Worm (Caenorhabditis elegans) whole organism, late embryonic: ENCODE results near the gene C27H5.2.

Experiments
- F13H6.1 ChIP-seq: sonication (generic microtip); optimal IDR thresholded peaks from 2 replicates; lab custom pipeline; 2016; ENCODE audit warnings: missing genetic modification characterization, missing compliant biosample characterization
- K02D7.2 ChIP-seq: sonication (generic microtip); optimal IDR thresholded peaks from 2 replicates; lab custom pipeline; 2017; ENCODE audit warnings: mild to moderate bottlenecking, missing genetic modification characterization, missing compliant biosample characterization
- K09A11.1 ChIP-seq: sonication (generic microtip); optimal IDR thresholded peaks from 2 replicates; lab custom pipeline; 2017; ENCODE audit warnings: antibody characterized with exemption, mild to moderate bottlenecking, missing genetic modification characterization, missing compliant biosample characterization; ENCODE audit not compliant: insufficient read depth
- Y22D7AL.16 ChIP-seq: sonication (generic microtip); optimal IDR thresholded peaks from 2 replicates; lab custom pipeline; 2016; ENCODE audit warnings: missing genetic modification characterization, missing compliant biosample characterization
- ceh-14 ChIP-seq: sonication (generic microtip); optimal IDR thresholded peaks from 2 replicates; lab custom pipeline; 2016; ENCODE audit warnings: missing genotype, missing genetic modification characterization, missing compliant biosample characterization
- ceh-19 ChIP-seq: fragments of 200-800 bp; sonication (Bioruptor generic); optimal IDR thresholded peaks from 2 replicates; lab custom pipeline; 2018; ENCODE audit warnings: mild to moderate bottlenecking, missing genetic modification characterization, missing compliant biosample characterization
- ceh-24 ChIP-seq: sonication (generic microtip); optimal IDR thresholded peaks from 2 replicates; lab custom pipeline; 2016; ENCODE audit warnings: mild to moderate bottlenecking, missing genetic modification characterization, missing compliant biosample characterization
- ceh-31 ChIP-seq: sonication (generic microtip); optimal IDR thresholded peaks from 2 replicates; lab custom pipeline; 2016; ENCODE audit warnings: missing genetic modification characterization, missing compliant biosample characterization
- ceh-34 ChIP-seq: sonication (generic microtip); optimal IDR thresholded peaks from 2 replicates; lab custom pipeline; 2016; ENCODE audit warnings: mild to moderate bottlenecking, missing genetic modification characterization, missing compliant biosample characterization
- ceh-45 ChIP-seq: fragments of 200-800 bp; sonication (Bioruptor generic); IDR thresholded peaks from 2 replicates; pipeline ENCODE4 v1.3.6; 2022; ENCODE audit warnings: missing genetic modification reagents, missing genetic modification characterization, missing compliant biosample characterization
- ceh-48 ChIP-seq: sonication (generic microtip); optimal IDR thresholded peaks from 2 replicates; lab custom pipeline; 2016; ENCODE audit warnings: missing genetic modification characterization, inconsistent platforms, missing compliant biosample characterization
- ceh-6 ChIP-seq: fragments of 200-800 bp; sonication (Bioruptor generic); optimal IDR thresholded peaks from 2 replicates; lab custom pipeline; 2018; ENCODE audit warnings: mild to moderate bottlenecking, missing genetic modification characterization, missing compliant biosample characterization
- ceh-9 ChIP-seq: sonication (generic microtip); optimal IDR thresholded peaks from 2 replicates; lab custom pipeline; 2016; ENCODE audit warnings: mild to moderate bottlenecking, missing genetic modification characterization, inconsistent platforms, missing compliant biosample characterization
- che-1 ChIP-seq: sonication (generic microtip); optimal IDR thresholded peaks from 2 replicates; lab custom pipeline; 2016; ENCODE audit warnings: mild to moderate bottlenecking, missing genetic modification characterization, missing compliant biosample characterization
- dve-1 ChIP-seq: sonication (generic microtip); optimal IDR thresholded peaks from 2 replicates; lab custom pipeline; 2017; ENCODE audit warnings: antibody characterized with exemption, mild to moderate bottlenecking, missing genetic modification characterization, missing compliant biosample characterization
- elt-2 ChIP-seq: sonication (generic microtip); optimal IDR thresholded peaks from 2 replicates; lab custom pipeline; 2016; ENCODE audit warnings: missing genetic modification reagents, missing genetic modification characterization, missing compliant biosample characterization
- elt-4 ChIP-seq: sonication (generic microtip); optimal IDR thresholded peaks from 2 replicates; lab custom pipeline; 2016; ENCODE audit warnings: missing genetic modification characterization, missing compliant biosample characterization
- eyg-1 ChIP-seq: sonication (generic microtip); optimal IDR thresholded peaks from 2 replicates; lab custom pipeline; 2016; ENCODE audit warnings: missing genotype, missing genetic modification characterization, missing compliant biosample characterization
- fax-1 ChIP-seq: sonication (generic microtip); optimal IDR thresholded peaks from 2 replicates; lab custom pipeline; 2016; ENCODE audit warnings: missing genotype, missing genetic modification characterization, missing compliant biosample characterization
- fkh-10 ChIP-seq: fragments of 150-350 bp; optimal IDR thresholded peaks from 2 replicates; lab custom pipeline; 2014; ENCODE audit warnings: missing biosample characterization, missing genetic modification reagents, missing genetic modification characterization
- fkh-6 ChIP-seq: sonication (generic microtip); optimal IDR thresholded peaks from 2 replicates; lab custom pipeline; 2016; ENCODE audit warnings: missing genetic modification characterization, missing compliant biosample characterization
- gmeb-2 ChIP-seq: sonication (generic microtip); optimal IDR thresholded peaks from 2 replicates; lab custom pipeline; 2016; ENCODE audit warnings: missing genetic modification characterization, inconsistent platforms, missing compliant biosample characterization
- hlh-13 ChIP-seq: fragments of 200-800 bp; sonication (Bioruptor generic); optimal IDR thresholded peaks from 2 replicates; lab custom pipeline; 2018; ENCODE audit warnings: mild to moderate bottlenecking, missing genetic modification characterization, missing compliant biosample characterization
- hlh-15 ChIP-seq: sonication (generic microtip); optimal IDR thresholded peaks from 2 replicates; lab custom pipeline; 2016; ENCODE audit warnings: missing genetic modification characterization, missing compliant biosample characterization
- hlh-30 ChIP-seq: sonication (generic microtip); optimal IDR thresholded peaks from 2 replicates; lab custom pipeline; 2017; ENCODE audit warnings: antibody characterized with exemption, missing genetic modification characterization, missing compliant biosample characterization; ENCODE audit not compliant: insufficient read depth
- hlh-6 ChIP-seq: sonication (generic microtip); optimal IDR thresholded peaks from 2 replicates; lab custom pipeline; 2016; ENCODE audit warnings: missing genotype, missing genetic modification characterization, missing compliant biosample characterization
- hlh-8 ChIP-seq: sonication (generic microtip); optimal IDR thresholded peaks from 2 replicates; lab custom pipeline; 2016; ENCODE audit warnings: missing genotype, missing genetic modification characterization, missing compliant biosample characterization
- lim-6 ChIP-seq: sonication (generic microtip); optimal IDR thresholded peaks from 2 replicates; lab custom pipeline; 2016; ENCODE audit warnings: missing genetic modification characterization, missing compliant biosample characterization
- lin-11 ChIP-seq: fragments of 200-800 bp; sonication (Bioruptor generic); optimal IDR thresholded peaks from 2 replicates; lab custom pipeline; 2018; ENCODE audit warnings: mild to moderate bottlenecking, missing genetic modification characterization, missing compliant biosample characterization
- madf-2 ChIP-seq: sonication (generic microtip); optimal IDR thresholded peaks from 2 replicates; lab custom pipeline; 2017; ENCODE audit warnings: missing genetic modification characterization, missing compliant biosample characterization
- mec-3 ChIP-seq: sonication (generic microtip); optimal IDR thresholded peaks from 2 replicates; lab custom pipeline; 2016; ENCODE audit warnings: borderline replicate concordance, missing genetic modification characterization, missing compliant biosample characterization
- nhr-11 ChIP-seq: fragments of 150-350 bp; optimal IDR thresholded peaks from 2 replicates; lab custom pipeline; 2014; ENCODE audit warnings: missing biosample characterization, missing genetic modification characterization
- nhr-232 ChIP-seq: sonication (generic microtip); optimal IDR thresholded peaks from 2 replicates; lab custom pipeline; 2016; ENCODE audit warnings: missing genetic modification characterization, missing compliant biosample characterization
- npax-4 ChIP-seq: sonication (generic microtip); optimal IDR thresholded peaks from 2 replicates; lab custom pipeline; 2016; ENCODE audit warnings: missing genetic modification characterization, missing compliant biosample characterization
- odd-2 ChIP-seq: sonication (generic microtip); optimal IDR thresholded peaks from 2 replicates; lab custom pipeline; 2017; ENCODE audit warnings: antibody characterized with exemption, mild to moderate bottlenecking, missing genetic modification characterization, missing compliant biosample characterization
- pax-1 ChIP-seq: fragments of 150-350 bp; optimal IDR thresholded peaks from 2 replicates; lab custom pipeline; 2014; ENCODE audit warnings: missing biosample characterization, missing genetic modification characterization
- pha-2 ChIP-seq: sonication (generic microtip); optimal IDR thresholded peaks from 2 replicates; lab custom pipeline; 2017; ENCODE audit warnings: mild to moderate bottlenecking, missing genetic modification characterization, missing compliant biosample characterization
- ref-2 ChIP-seq: sonication (generic microtip); optimal IDR thresholded peaks from 2 replicates; lab custom pipeline; 2016; ENCODE audit warnings: missing genetic modification characterization, missing compliant biosample characterization
- rnt-1 ChIP-seq: sonication (generic microtip); optimal IDR thresholded peaks from 2 replicates; lab custom pipeline; 2016; ENCODE audit warnings: missing genetic modification characterization, missing compliant biosample characterization
- tbx-7 ChIP-seq: sonication (generic microtip); optimal IDR thresholded peaks from 2 replicates; lab custom pipeline; 2016; ENCODE audit warnings: missing genotype, missing genetic modification characterization, missing compliant biosample characterization
- ttx-3 ChIP-seq: sonication (generic microtip); optimal IDR thresholded peaks from 2 replicates; lab custom pipeline; 2016; ENCODE audit warnings: missing genetic modification reagents, missing genetic modification characterization, missing compliant biosample characterization
- unc-55 ChIP-seq: sonication (generic microtip); optimal IDR thresholded peaks from 2 replicates; lab custom pipeline; 2017; ENCODE audit warnings: missing biosample characterization, missing genetic modification reagents, missing genetic modification characterization
- unc-86 ChIP-seq: sonication (generic microtip); optimal IDR thresholded peaks from 2 replicates; lab custom pipeline; 2016; ENCODE audit warnings: missing genetic modification characterization, missing compliant biosample characterization
- zip-5 ChIP-seq: sonication (generic microtip); optimal IDR thresholded peaks from 2 replicates; lab custom pipeline; 2016; ENCODE audit warnings: missing genetic modification characterization, missing compliant biosample characterization
- ztf-16 ChIP-seq: sonication (generic microtip); optimal IDR thresholded peaks from 2 replicates; lab custom pipeline; 2017; ENCODE audit warnings: missing genetic modification characterization, missing compliant biosample characterization

C27H5.2 gene

ce11 chrII:7183493-7184272, 28.3 kb downstream of the C27H5.2 start, which contains the start of gene pdl-1 (continued):
- TF ChIP-seq ceh-48 (tag; lab: Kevin White, UChicago) (peak; percentile 85), nhr-11 (tag; lab: Kevin White, UChicago) (no peak), fkh-6 (peak; percentile 91), ceh-31 (tag; lab: Kevin White, UChicago) (peak; percentile 86), nhr-232 (tag; lab: Kevin White, UChicago) (peak; percentile 92), ceh-6 (GFP tag; lab: Kevin White, UChicago) (peak; percentile 92), hlh-6 (peak; percentile 97), ttx-3 (peak; percentile 89), ceh-24 (tag; lab: Kevin White, UChicago) (peak; percentile 73), fkh-10 (no peak), npax-4 (tag; lab: Kevin White, UChicago) (peak; percentile 74), hlh-15 (tag; lab: Kevin White, UChicago) (peak; percentile 89), gmeb-2 (tag; lab: Kevin White, UChicago) (peak; percentile 94), hlh-8 (peak; percentile 86), ceh-45 (GFP tag; lab: Robert Waterston, UW) (peak; percentile 93), pha-2 (tag; lab: Kevin White, UChicago) (peak; percentile 91), rnt-1 (tag; lab: Kevin White, UChicago) (peak; percentile 89), eyg-1 (tag; lab: Kevin White, UChicago) (peak; percentile 90), Y22D7AL.16 (tag; lab: Kevin White, UChicago) (peak; percentile 87), pax-1 (tag; lab: Kevin White, UChicago) (no peak), ceh-9 (peak; percentile 85), zip-5 (tag; lab: Kevin White, UChicago) (peak; percentile 81), elt-2 (tag; lab: Kevin White, UChicago) (peak; percentile 94), che-1 (peak; percentile 92), dve-1 (tag; lab: Kevin White, UChicago) (peak; percentile 89), odd-2 (tag; lab: Kevin White, UChicago) (peak; percentile 81), ceh-14 (tag; lab: Kevin White, UChicago) (peak; percentile 89), lim-6 (tag; lab: Kevin White, UChicago) (peak; percentile 61), unc-55 (no peak), fax-1 (tag; lab: Kevin White, UChicago) (peak; percentile 88), F13H6.1 (tag; lab: Kevin White, UChicago) (peak; percentile 79), unc-86 (tag; lab: Kevin White, UChicago) (peak; percentile 91), K02D7.2 (tag; lab: Kevin White, UChicago) (peak; percentile 90), ceh-34 (tag; lab: Kevin White, UChicago) (peak; percentile 93), mec-3 (tag; lab: Kevin White, UChicago) (peak; percentile 80), ref-2 (tag; lab: Kevin White, UChicago) (peak; percentile 91), madf-2 (tag; lab: Kevin White, UChicago) (peak; percentile 92), hlh-30 (tag; lab: Kevin White, UChicago) (peak; percentile 68), tbx-7 (tag; lab: Kevin White, UChicago) (peak; percentile 72), ceh-19 (peak; percentile 96)
- TF ChIP-seq, all 69 proteins: peak for 61

ce11 chrII:7186117-7186516, 30.7 kb downstream of the C27H5.2 start:
- no peak for TF ChIP-seq K09A11.1 (tag; lab: Kevin White, UChicago)
- no peak for TF ChIP-seq elt-4
- TF ChIP-seq ref-2 (tag; lab: Kevin White, UChicago) = no peak
- no peak for TF ChIP-seq hlh-13 (GFP tag; lab: Kevin White, UChicago)
- no peak for TF ChIP-seq lin-11 (tag; lab: Kevin White, UChicago)
- no peak for TF ChIP-seq nhr-232 (tag; lab: Kevin White, UChicago)
- TF ChIP-seq lim-6 (tag; lab: Kevin White, UChicago) = no peak
- TF ChIP-seq ztf-16 (tag; lab: Kevin White, UChicago) = no peak
- no peak for TF ChIP-seq ceh-6 (GFP tag; lab: Kevin White, UChicago)
